Fruit fly (Drosophila melanogaster): ENCODE results near the gene Mp.
A peak's percentile ranks its signal among the peaks of the same experiment; 100 is the strongest.

The Mp gene

DNA sequence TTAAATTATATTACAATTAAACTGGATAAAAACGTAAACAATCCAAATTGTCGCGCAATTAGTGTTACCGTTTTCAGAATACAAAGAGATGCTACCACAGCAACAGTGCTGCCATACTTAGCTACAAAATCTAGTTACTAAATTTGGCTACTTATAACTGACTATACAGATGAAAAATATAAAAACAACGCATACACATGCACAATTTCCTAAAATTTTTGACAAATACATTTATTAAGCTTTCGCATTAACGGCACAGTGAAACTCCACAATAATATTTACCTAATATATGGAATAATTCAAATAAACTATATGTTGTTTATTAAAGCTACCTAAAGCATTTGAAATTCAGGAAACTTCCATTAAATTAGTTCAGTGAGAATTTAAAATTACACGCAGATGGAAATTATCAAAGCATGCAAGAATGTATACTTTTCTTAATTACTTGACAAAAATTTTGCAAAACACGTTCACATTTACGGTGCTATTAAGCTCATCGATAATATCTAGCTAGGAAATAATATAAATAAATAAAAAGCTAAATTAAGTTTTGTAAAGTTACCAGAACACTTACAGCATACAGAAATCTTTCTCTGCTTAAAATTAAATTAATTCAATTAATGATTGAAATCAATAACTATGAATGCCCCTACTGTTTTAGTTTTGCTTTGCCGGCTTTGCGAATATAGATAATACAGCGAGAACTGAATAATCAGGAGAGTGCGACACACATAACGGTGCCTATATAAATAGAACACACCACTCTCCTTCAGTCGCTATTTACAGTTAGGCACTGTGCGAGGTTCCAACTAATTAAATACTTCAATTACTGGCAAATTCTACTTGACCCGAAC is 29.5 kb upstream of the Mp start, which contains the start of the genes Mis12 and CG9953 (continued):
- TF ChIP-seq ac (GFP tag; optimal IDR thresholded peaks at IDR 0.05) (no peak), otp (GFP tag; IDR thresholded peaks at IDR 0.05) (no peak; the same call in 2 of the 3 replicates), kah (GFP tag; optimal IDR thresholded peaks at IDR 0.05) (no peak), Nf-YB (GFP tag; optimal IDR thresholded peaks at IDR 0.05) (peak; percentile 6), CG11504 (tag; optimal IDR thresholded peaks at IDR 0.05) (peak; percentile 55), C15 (GFP tag; IDR thresholded peaks at IDR 0.05) (no peak), TFAM (GFP tag; optimal IDR thresholded peaks at IDR 0.05) (no peak), CG7839 (tag; optimal IDR thresholded peaks at IDR 0.05) (peak; percentile 45), zf30C (GFP tag; optimal IDR thresholded peaks at IDR 0.05) (no peak), CG15073 (GFP tag; optimal IDR thresholded peaks at IDR 0.05) (no peak), stwl (tag; optimal IDR thresholded peaks at IDR 0.05) (no peak), Gug (GFP tag; IDR thresholded peaks at IDR 0.05) (peak; percentile 12; the same call in 2 of the 4 replicates), CG12942 (GFP tag; optimal IDR thresholded peaks at IDR 0.05) (no peak), pb (GFP tag; optimal IDR thresholded peaks at IDR 0.05) (no peak), tin (GFP tag; optimal IDR thresholded peaks at IDR 0.05) (peak; percentile 24), Awh (GFP tag; IDR thresholded peaks at IDR 0.05) (no peak; the same call in 1 of the 2 replicates), NC2α (GFP tag; optimal IDR thresholded peaks at IDR 0.05) (no peak), tio (GFP tag; optimal IDR thresholded peaks at IDR 0.05) (peak; percentile 68), PHDP (tag; optimal IDR thresholded peaks at IDR 0.05) (peak; percentile 42), CG3065 (GFP tag; optimal IDR thresholded peaks at IDR 0.05) (no peak), Chrac-16 (GFP tag; optimal IDR thresholded peaks at IDR 0.05) (peak; percentile 1), CG18262 (tag; optimal IDR thresholded peaks at IDR 0.05) (peak; percentile 57), CG8765 (GFP tag; IDR thresholded peaks at IDR 0.05) (no peak), CG2889 (GFP tag; IDR thresholded peaks at IDR 0.05) (peak; percentile 41; the same call in 1 of the 3 replicates), lov (optimal IDR thresholded peaks at IDR 0.05) (no peak), lov (GFP tag; IDR thresholded peaks at IDR 0.05) (no peak), gcm (GFP tag; optimal IDR thresholded peaks at IDR 0.05) (no peak), az2 (GFP tag; optimal IDR thresholded peaks at IDR 0.05) (peak; percentile 55), CG17829 (tag; optimal IDR thresholded peaks at IDR 0.05) (peak; percentile 23), en (GFP tag; optimal IDR thresholded peaks at IDR 0.05) (no peak), pros (GFP tag; optimal IDR thresholded peaks at IDR 0.05) (no peak), CoRest (tag; optimal IDR thresholded peaks at IDR 0.05) (peak; percentile 75), CG17802 (tag; optimal IDR thresholded peaks at IDR 0.05) (peak; percentile 45), CG6689 (GFP tag; IDR thresholded peaks at IDR 0.05) (peak; percentile 70), CG8281 (tag; optimal IDR thresholded peaks at IDR 0.05) (no peak), CG1233 (GFP tag; optimal IDR thresholded peaks at IDR 0.05) (peak; percentile 21), CG1024 (GFP tag; IDR thresholded peaks at IDR 0.05) (peak; percentile 39; the same call in 1 of the 2 replicates), HLH3B (GFP tag; IDR thresholded peaks at IDR 0.05) (peak; percentile 37; the same call in 1 of the 2 replicates), fd96Cb (tag; optimal IDR thresholded peaks at IDR 0.05) (no peak), Oli (tag; optimal IDR thresholded peaks at IDR 0.05) (peak; percentile 11), rib (GFP tag; IDR thresholded peaks at IDR 0.05) (0 out of 2 replicates have a peak, but pooled peaks have one; percentile 17), CHES-1-like (GFP tag; optimal IDR thresholded peaks at IDR 0.05) (no peak), CG13775 (GFP tag; optimal IDR thresholded peaks at IDR 0.05) (peak; percentile 70), CG32532 (GFP tag; IDR thresholded peaks at IDR 0.05) (peak; percentile 69), B-H2 (GFP tag; optimal IDR thresholded peaks at IDR 0.05) (no peak), Dll (GFP tag; IDR thresholded peaks at IDR 0.05; ENCODE audit: partially characterized antibody) (no peak), CG2712 (tag; optimal IDR thresholded peaks at IDR 0.05) (peak; percentile 56), CG4730 (GFP tag; IDR thresholded peaks at IDR 0.05) (0 out of 2 replicates have a peak, but pooled peaks have one; percentile 25), CG1647 (GFP tag; optimal IDR thresholded peaks at IDR 0.05) (no peak)
